Worm (Caenorhabditis elegans): ENCODE results near the gene tsp-6.
A peak's percentile ranks its signal among the peaks of the same experiment; 100 is the strongest.

- TF ChIP-seq skn-1 (tag; optimal IDR thresholded peaks at IDR 0.05) (no peak), R02D3.7 (tag; optimal IDR thresholded peaks at IDR 0.05) (no peak), nhr-25 (tag; optimal IDR thresholded peaks at IDR 0.05) (peak; percentile 80), unc-62 (GFP tag; optimal IDR thresholded peaks at IDR 0.05) (no peak), nhr-11 (tag; optimal IDR thresholded peaks at IDR 0.05) (no peak), lin-11 (tag; optimal IDR thresholded peaks at IDR 0.05) (no peak), elt-1 (tag; optimal IDR thresholded peaks at IDR 0.05) (no peak), zag-1 (tag; optimal IDR thresholded peaks at IDR 0.05) (no peak), nhr-10 (tag; optimal IDR thresholded peaks at IDR 0.05) (no peak), sma-3 (GFP tag; optimal IDR thresholded peaks at IDR 0.05) (no peak)
These were observed 37.0 kb downstream of the tsp-6 start, which contains the start of gene tra-4 for ce11 chrX:2857070-2857825.
